Worm (Caenorhabditis elegans) whole organism, late embryonic: ENCODE measurements around the gene pqn-16.

Experiments used
- C08G9.2 ChIP-seq: sonication (generic microtip); optimal IDR thresholded peaks from 2 replicates; lab custom pipeline; 2016; ENCODE audit warnings: mild to moderate bottlenecking, missing genetic modification characterization, moderate library complexity, missing compliant biosample characterization
- F13H6.1 ChIP-seq: sonication (generic microtip); optimal IDR thresholded peaks from 2 replicates; lab custom pipeline; 2016; ENCODE audit warnings: missing genetic modification characterization, missing compliant biosample characterization
- K09A11.1 ChIP-seq: sonication (generic microtip); optimal IDR thresholded peaks from 2 replicates; lab custom pipeline; 2017; ENCODE audit warnings: antibody characterized with exemption, mild to moderate bottlenecking, missing genetic modification characterization, missing compliant biosample characterization; ENCODE audit not compliant: insufficient read depth
- T23F11.4 ChIP-seq: fragments of 200-800 bp; sonication (Bioruptor generic); optimal IDR thresholded peaks from 2 replicates; lab custom pipeline; 2018; ENCODE audit warnings: mild to moderate bottlenecking, missing genetic modification characterization, missing compliant biosample characterization
- ceh-19 ChIP-seq: fragments of 200-800 bp; sonication (Bioruptor generic); optimal IDR thresholded peaks from 2 replicates; lab custom pipeline; 2018; ENCODE audit warnings: mild to moderate bottlenecking, missing genetic modification characterization, missing compliant biosample characterization
- ceh-22 ChIP-seq: sonication (generic microtip); optimal IDR thresholded peaks from 2 replicates; lab custom pipeline; 2017; ENCODE audit warnings: missing biosample characterization, missing genetic modification characterization
- ceh-30 ChIP-seq: fragments of 150-350 bp; optimal IDR thresholded peaks from 2 replicates; lab custom pipeline; 2014; ENCODE audit warnings: missing biosample characterization, missing genetic modification characterization
- ceh-31 ChIP-seq: sonication (generic microtip); optimal IDR thresholded peaks from 2 replicates; lab custom pipeline; 2016; ENCODE audit warnings: missing genetic modification characterization, missing compliant biosample characterization
- ceh-48 ChIP-seq: sonication (generic microtip); optimal IDR thresholded peaks from 2 replicates; lab custom pipeline; 2016; ENCODE audit warnings: missing genetic modification characterization, inconsistent platforms, missing compliant biosample characterization
- ceh-6 ChIP-seq: fragments of 200-800 bp; sonication (Bioruptor generic); optimal IDR thresholded peaks from 2 replicates; lab custom pipeline; 2018; ENCODE audit warnings: mild to moderate bottlenecking, missing genetic modification characterization, missing compliant biosample characterization
- ceh-9 ChIP-seq: sonication (generic microtip); optimal IDR thresholded peaks from 2 replicates; lab custom pipeline; 2016; ENCODE audit warnings: mild to moderate bottlenecking, missing genetic modification characterization, inconsistent platforms, missing compliant biosample characterization
- dve-1 ChIP-seq: sonication (generic microtip); optimal IDR thresholded peaks from 2 replicates; lab custom pipeline; 2017; ENCODE audit warnings: antibody characterized with exemption, mild to moderate bottlenecking, missing genetic modification characterization, missing compliant biosample characterization
- elt-2 ChIP-seq: sonication (generic microtip); optimal IDR thresholded peaks from 2 replicates; lab custom pipeline; 2016; ENCODE audit warnings: missing genetic modification reagents, missing genetic modification characterization, missing compliant biosample characterization
- ets-4 ChIP-seq: sonication (generic microtip); optimal IDR thresholded peaks from 2 replicates; lab custom pipeline; 2016; ENCODE audit warnings: missing genetic modification characterization, missing compliant biosample characterization
- eyg-1 ChIP-seq: sonication (generic microtip); optimal IDR thresholded peaks from 2 replicates; lab custom pipeline; 2016; ENCODE audit warnings: missing genotype, missing genetic modification characterization, missing compliant biosample characterization
- gmeb-2 ChIP-seq: sonication (generic microtip); optimal IDR thresholded peaks from 2 replicates; lab custom pipeline; 2016; ENCODE audit warnings: missing genetic modification characterization, inconsistent platforms, missing compliant biosample characterization
- hlh-30 ChIP-seq: sonication (generic microtip); optimal IDR thresholded peaks from 2 replicates; lab custom pipeline; 2017; ENCODE audit warnings: antibody characterized with exemption, missing genetic modification characterization, missing compliant biosample characterization; ENCODE audit not compliant: insufficient read depth
- mec-3 ChIP-seq: sonication (generic microtip); optimal IDR thresholded peaks from 2 replicates; lab custom pipeline; 2016; ENCODE audit warnings: borderline replicate concordance, missing genetic modification characterization, missing compliant biosample characterization
- nhr-232 ChIP-seq: sonication (generic microtip); optimal IDR thresholded peaks from 2 replicates; lab custom pipeline; 2016; ENCODE audit warnings: missing genetic modification characterization, missing compliant biosample characterization
- npax-4 ChIP-seq: sonication (generic microtip); optimal IDR thresholded peaks from 2 replicates; lab custom pipeline; 2016; ENCODE audit warnings: missing genetic modification characterization, missing compliant biosample characterization
- odd-2 ChIP-seq: sonication (generic microtip); optimal IDR thresholded peaks from 2 replicates; lab custom pipeline; 2017; ENCODE audit warnings: antibody characterized with exemption, mild to moderate bottlenecking, missing genetic modification characterization, missing compliant biosample characterization
- pag-3 ChIP-seq: sonication (generic microtip); optimal IDR thresholded peaks from 2 replicates; lab custom pipeline; 2016; ENCODE audit warnings: missing compliant biosample characterization, missing genetic modification characterization, borderline replicate concordance
- pat-9 ChIP-seq: fragments of 200-800 bp; sonication (Bioruptor generic); optimal IDR thresholded peaks from 2 replicates; lab custom pipeline; 2018; ENCODE audit warnings: mild to moderate bottlenecking, missing genetic modification characterization, moderate library complexity, missing compliant biosample characterization
- pros-1 ChIP-seq: fragments of 150-350 bp; optimal IDR thresholded peaks from 2 replicates; lab custom pipeline; 2014; ENCODE audit warnings: missing biosample characterization, missing genetic modification reagents, missing genetic modification characterization
- sox-4 ChIP-seq: sonication (generic microtip); optimal IDR thresholded peaks from 2 replicates; lab custom pipeline; 2017; ENCODE audit warnings: mild to moderate bottlenecking, missing genetic modification characterization, inconsistent platforms, missing compliant biosample characterization
- syd-9 ChIP-seq: sonication (generic microtip); optimal IDR thresholded peaks from 2 replicates; lab custom pipeline; 2016; ENCODE audit warnings: mild to moderate bottlenecking, missing genetic modification characterization, moderate library complexity, missing compliant biosample characterization
- ttx-3 ChIP-seq: sonication (generic microtip); optimal IDR thresholded peaks from 2 replicates; lab custom pipeline; 2016; ENCODE audit warnings: missing genetic modification reagents, missing genetic modification characterization, missing compliant biosample characterization
- unc-42 ChIP-seq: sonication (generic microtip); optimal IDR thresholded peaks from 2 replicates; lab custom pipeline; 2016; ENCODE audit warnings: missing genotype, missing genetic modification characterization, missing compliant biosample characterization
- unc-55 ChIP-seq: sonication (generic microtip); optimal IDR thresholded peaks from 2 replicates; lab custom pipeline; 2017; ENCODE audit warnings: missing biosample characterization, missing genetic modification reagents, missing genetic modification characterization

Gene pqn-16

ce11 chrV:9137618-9138017, 36.3 kb upstream of the pqn-16 start, which contains the start of gene pitr-2:
Gene pitr-2, minus strand, starts transcription at chrV:9137718.
- TF ChIP-seq mec-3 = no peak
- no peak for TF ChIP-seq ets-4 (tag; lab: Kevin White, UChicago)
- TF ChIP-seq unc-42 (tag; lab: Kevin White, UChicago) = no peak
- TF ChIP-seq ceh-48 (tag; lab: Kevin White, UChicago) = no peak
- no peak for TF ChIP-seq unc-55 (GFP tag; lab: Kevin White, UChicago)

ce11 chrV:9141297-9141696, 32.6 kb upstream of the pqn-16 start, which contains the start of gene pitr-3:
Gene pitr-3, minus strand, starts transcription at chrV:9141397.
- TF ChIP-seq K09A11.1 (tag; lab: Kevin White, UChicago) (no peak), mec-3 (no peak), ttx-3 (tag; lab: Kevin White, UChicago) (no peak), sox-4 (tag; lab: Kevin White, UChicago) (no peak), dve-1 (tag; lab: Kevin White, UChicago) (no peak), T23F11.4 (GFP tag; lab: Kevin White, UChicago) (no peak), ceh-9 (no peak), gmeb-2 (tag; lab: Kevin White, UChicago) (no peak), syd-9 (no peak), C08G9.2 (no peak), ets-4 (tag; lab: Kevin White, UChicago) (no peak), ceh-31 (tag; lab: Kevin White, UChicago) (no peak), odd-2 (no peak), pros-1 (no peak), ceh-19 (no peak), F13H6.1 (tag; lab: Kevin White, UChicago) (no peak), ceh-30 (tag; lab: Kevin White, UChicago) (no peak)

DNA sequence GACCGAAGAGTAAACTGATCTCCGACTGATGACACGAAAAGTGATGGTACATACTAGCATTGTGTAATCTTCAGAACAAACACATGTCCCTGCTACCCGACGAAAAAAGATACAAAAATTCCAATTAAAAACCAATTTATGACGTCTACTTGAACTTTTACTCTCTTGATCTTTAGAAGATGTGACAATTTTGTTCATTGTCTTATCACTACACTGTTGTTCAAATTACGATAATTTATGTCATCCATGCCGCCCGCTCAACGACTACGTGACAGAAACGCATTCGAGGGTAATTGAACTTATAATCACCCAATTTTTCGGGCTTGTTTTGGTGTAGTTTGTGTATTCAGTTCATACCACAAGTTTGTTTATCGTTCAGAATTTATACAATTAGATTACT, 30.0 kb upstream of the pqn-16 start:
- no peak for TF ChIP-seq npax-4 (tag; lab: Kevin White, UChicago)
- TF ChIP-seq ceh-6 = no peak

DNA sequence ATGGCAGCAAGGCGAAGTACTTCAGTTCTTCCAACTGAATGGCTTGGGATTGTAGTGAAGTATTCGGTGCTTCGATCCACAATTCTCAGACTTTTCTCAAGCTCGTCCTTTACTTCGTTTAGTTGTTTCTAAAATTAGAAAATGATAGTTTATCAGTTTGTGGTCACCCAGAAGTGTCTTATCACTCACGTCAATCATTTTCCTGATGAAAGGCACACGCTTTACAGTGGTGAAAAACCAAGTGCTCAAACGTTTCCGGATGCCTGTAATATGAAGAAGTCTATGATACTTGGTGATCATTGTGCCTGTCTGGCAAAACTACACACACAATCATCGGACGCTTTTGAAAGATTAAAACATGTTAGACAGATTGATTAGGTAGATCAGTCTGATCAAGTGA, 27.7 kb upstream of the pqn-16 start:
- TF ChIP-seq nhr-232 (tag; lab: Kevin White, UChicago) (no peak), elt-2 (peak; percentile 19), unc-42 (tag; lab: Kevin White, UChicago) (no peak), ceh-48 (tag; lab: Kevin White, UChicago) (no peak), hlh-30 (tag; lab: Kevin White, UChicago) (no peak), ceh-22 (no peak), K09A11.1 (tag; lab: Kevin White, UChicago) (no peak)

DNA sequence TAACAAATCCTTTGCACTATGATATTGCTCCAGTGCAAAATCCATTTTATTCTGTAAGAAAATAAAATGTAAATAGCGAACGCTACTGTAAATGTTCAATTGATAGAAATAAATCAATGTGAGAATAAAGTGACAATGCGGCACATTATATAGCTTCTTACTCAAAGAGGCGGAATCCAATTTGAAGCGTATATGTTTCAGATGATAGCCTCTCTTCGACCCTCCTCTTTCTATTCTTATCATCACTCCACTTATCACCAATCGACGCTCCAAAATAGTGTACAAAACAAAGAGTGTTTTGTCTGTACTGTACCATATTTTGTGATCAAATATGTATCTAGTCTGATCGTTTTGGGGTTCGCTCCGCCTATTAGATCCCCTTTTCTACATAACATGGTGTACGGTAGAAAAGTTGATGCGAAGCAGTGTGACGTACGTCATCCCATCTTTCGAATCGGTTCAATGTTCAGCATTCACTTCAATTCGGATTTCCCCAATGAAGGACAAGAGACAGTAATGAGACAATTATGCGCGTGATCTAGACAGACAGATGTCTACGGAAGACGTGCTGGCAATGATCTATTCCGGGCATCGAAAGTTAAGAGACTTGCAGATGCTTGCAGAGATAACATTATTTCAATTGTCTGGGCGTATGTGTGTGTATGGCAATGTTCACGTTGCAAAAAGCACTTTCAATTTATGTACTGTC, 26.9 kb upstream of the pqn-16 start, which contains the start of gene spl-2:
Gene spl-2 (minus strand): TSS at position 51 of the 709 bp plus-strand sequence.
- TF ChIP-seq pat-9 (tag; lab: Kevin White, UChicago) = no peak
- peak; percentile 22 for TF ChIP-seq elt-2

ce11 chrV:9148151-9148550, 25.7 kb upstream of the pqn-16 start:
- TF ChIP-seq pag-3 (tag; lab: Kevin White, UChicago) (no peak), pat-9 (tag; lab: Kevin White, UChicago) (no peak), odd-2 (no peak), eyg-1 (tag; lab: Kevin White, UChicago) (no peak)
- TF ChIP-seq, all 69 proteins: peak for 0
